Fruit fly (Drosophila melanogaster) Kc167 (cell line): ENCODE results near the gene djl.

Experiments
- Myc ChIP-seq: fragments of >200 bp; optimal IDR thresholded peaks from 2 replicates; lab custom pipeline; 2017; ENCODE audit warnings: missing external identifiers
- Sin3A ChIP-seq: fragments of >200 bp; optimal IDR thresholded peaks from 2 replicates; lab custom pipeline; 2018; ENCODE audit warnings: missing external identifiers
- h ChIP-seq: fragments of >200 bp; optimal IDR thresholded peaks from 3 replicates; lab custom pipeline; 2018; ENCODE audit warnings: missing external identifiers
- insv ChIP-seq: fragments of >200 bp; optimal IDR thresholded peaks from 3 replicates; lab custom pipeline; 2018; ENCODE audit warnings: missing external identifiers
- psq ChIP-seq: fragments of >200 bp; optimal IDR thresholded peaks from 2 replicates; lab custom pipeline; 2017; ENCODE audit warnings: missing external identifiers
- ttk ChIP-seq: sonication (Bioruptor generic); optimal IDR thresholded peaks from 2 replicates; lab custom pipeline; 2017; ENCODE audit warnings: missing external identifiers

Gene djl

dm6 chr3R:7076293-7076981 is 15.9 kb downstream of the djl start:
- no peak for TF ChIP-seq Sin3A (lab: Kevin White, UChicago)
- no peak for TF ChIP-seq h (lab: Kevin White, UChicago)
- no peak for TF ChIP-seq ttk (lab: Kevin White, UChicago)
- no peak for TF ChIP-seq Myc
- no peak for TF ChIP-seq insv (lab: Kevin White, UChicago)
- TF ChIP-seq psq (lab: Kevin White, UChicago): no peak

- TF ChIP-seq h (lab: Kevin White, UChicago) (no peak), Sin3A (lab: Kevin White, UChicago) (no peak)
Observed at dm6 chr3R:7079718-7080117, 19.2 kb downstream of the djl start.

DNA sequence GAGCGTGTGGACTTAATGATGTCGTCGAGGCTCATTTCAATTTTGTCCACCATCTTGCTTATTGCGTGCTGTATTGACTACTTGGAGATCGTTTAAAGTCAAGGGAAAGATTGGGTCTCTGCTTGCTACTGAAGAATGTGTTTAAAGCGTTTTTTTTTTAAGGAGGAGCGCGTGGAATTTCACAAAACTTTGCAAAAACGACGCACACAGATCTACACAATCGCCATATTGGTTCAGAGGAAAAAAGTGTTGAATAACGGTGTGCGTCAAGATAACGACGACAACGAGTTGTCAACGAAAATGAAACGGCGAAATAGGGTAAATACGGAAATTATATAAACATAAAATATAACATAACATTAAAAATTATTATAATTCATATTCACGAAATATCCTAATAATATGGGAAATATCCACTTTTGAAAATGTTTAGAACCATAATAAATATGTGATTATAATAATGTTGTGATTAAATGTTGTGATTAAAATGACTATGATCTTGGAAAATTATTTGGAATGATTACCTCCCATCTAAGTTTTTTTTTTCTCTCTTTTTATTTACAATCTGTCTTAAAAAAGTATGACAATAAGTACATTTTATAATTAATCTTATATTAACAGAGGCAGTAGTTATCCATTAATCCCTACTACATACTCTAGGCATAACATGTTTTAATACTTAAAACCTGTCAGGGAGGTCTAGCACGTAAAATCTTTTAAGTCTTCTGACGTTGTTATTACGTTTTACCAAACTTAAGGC is 19.8 kb downstream of the djl start, which contains the start of gene Ref1:
Gene Ref1 (minus strand): TSS at position 231 of the 760 bp plus-strand sequence.
- TF ChIP-seq ttk (lab: Kevin White, UChicago) (no peak), psq (lab: Kevin White, UChicago) (no peak)

dm6 chr3R:7081972-7082371 is 21.4 kb downstream of the djl start, which contains the start of gene Dpck:
Gene Dpck, plus strand, starts transcription at chr3R:7082182.
- TF ChIP-seq Sin3A (lab: Kevin White, UChicago): no peak
- TF ChIP-seq Myc: no peak
- no peak for TF ChIP-seq psq (lab: Kevin White, UChicago)
- no peak for TF ChIP-seq h (lab: Kevin White, UChicago)
- TF ChIP-seq insv (lab: Kevin White, UChicago): no peak
- TF ChIP-seq ttk (lab: Kevin White, UChicago): no peak

DNA sequence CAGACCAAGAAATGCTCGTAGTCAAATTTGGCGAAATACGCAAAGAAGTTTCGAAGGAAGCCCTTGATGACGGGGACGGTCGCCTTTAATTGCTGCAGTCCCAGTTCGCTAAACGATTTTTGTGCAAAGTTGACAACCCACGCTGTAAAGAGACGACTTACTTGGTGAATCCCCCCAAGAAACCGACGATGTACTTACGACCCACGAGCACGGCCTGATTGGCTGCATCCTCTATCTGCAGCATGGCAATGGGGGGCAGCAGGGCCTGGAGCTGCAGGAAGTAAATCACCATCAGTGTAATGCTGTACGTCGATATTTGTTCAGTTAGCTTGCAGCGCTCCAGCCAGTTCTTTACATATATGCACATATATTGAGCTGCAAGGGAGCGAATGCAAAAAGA is 23.2 kb downstream of the djl start:
- no peak for TF ChIP-seq insv (lab: Kevin White, UChicago)
- no peak for TF ChIP-seq Sin3A (lab: Kevin White, UChicago)
- TF ChIP-seq Myc: no peak
- no peak for TF ChIP-seq psq (lab: Kevin White, UChicago)
- no peak for TF ChIP-seq h (lab: Kevin White, UChicago)
- TF ChIP-seq ttk (lab: Kevin White, UChicago): no peak

DNA sequence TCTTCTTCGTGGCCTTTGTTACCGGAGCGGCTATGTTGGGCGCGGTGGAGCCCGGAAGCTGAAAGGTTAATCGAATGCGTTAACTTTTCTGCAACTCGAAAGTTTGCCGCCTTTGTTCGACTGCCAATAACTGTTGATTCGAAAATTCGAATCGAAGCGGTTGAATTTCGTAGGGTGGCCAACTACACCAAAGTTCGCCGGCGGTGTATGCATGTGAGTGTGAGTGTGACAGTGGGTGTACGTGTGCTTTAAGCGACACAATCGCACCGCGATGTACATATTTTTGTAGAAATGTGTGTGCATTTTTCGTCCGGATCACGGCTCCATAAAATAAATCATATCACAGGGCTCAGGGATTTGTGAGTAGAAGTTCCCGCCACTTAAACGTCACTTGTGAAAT is 24.9 kb downstream of the djl start:
- TF ChIP-seq psq (lab: Kevin White, UChicago) (no peak), Sin3A (lab: Kevin White, UChicago) (no peak), insv (lab: Kevin White, UChicago) (no peak), h (lab: Kevin White, UChicago) (no peak), Myc (no peak)

DNA sequence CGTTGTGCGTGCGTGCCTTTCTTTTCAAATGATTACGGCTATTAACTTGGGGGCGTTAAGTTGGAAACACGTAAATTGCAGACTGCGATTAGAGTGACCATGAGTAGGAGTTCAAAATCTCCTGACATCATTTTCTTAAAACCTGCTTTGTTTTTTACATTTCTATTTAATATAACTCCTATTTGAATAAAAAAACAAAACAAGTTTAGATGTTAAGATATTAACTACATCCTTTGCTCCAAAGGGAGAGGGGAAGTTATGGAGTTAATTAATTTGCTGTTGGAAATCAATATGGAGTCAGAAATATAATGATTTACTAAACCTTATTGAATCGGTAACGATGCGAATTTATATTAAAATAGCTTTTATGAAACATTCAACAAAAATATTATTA is 25.4 kb downstream of the djl start, which contains the start of gene Tailor:
Gene Tailor (minus strand): TSS at position 101 of the 394 bp plus-strand sequence.
- TF ChIP-seq ttk (lab: Kevin White, UChicago) (no peak), insv (lab: Kevin White, UChicago) (no peak), Sin3A (lab: Kevin White, UChicago) (no peak), h (lab: Kevin White, UChicago) (no peak), psq (lab: Kevin White, UChicago) (no peak), Myc (no peak)

DNA sequence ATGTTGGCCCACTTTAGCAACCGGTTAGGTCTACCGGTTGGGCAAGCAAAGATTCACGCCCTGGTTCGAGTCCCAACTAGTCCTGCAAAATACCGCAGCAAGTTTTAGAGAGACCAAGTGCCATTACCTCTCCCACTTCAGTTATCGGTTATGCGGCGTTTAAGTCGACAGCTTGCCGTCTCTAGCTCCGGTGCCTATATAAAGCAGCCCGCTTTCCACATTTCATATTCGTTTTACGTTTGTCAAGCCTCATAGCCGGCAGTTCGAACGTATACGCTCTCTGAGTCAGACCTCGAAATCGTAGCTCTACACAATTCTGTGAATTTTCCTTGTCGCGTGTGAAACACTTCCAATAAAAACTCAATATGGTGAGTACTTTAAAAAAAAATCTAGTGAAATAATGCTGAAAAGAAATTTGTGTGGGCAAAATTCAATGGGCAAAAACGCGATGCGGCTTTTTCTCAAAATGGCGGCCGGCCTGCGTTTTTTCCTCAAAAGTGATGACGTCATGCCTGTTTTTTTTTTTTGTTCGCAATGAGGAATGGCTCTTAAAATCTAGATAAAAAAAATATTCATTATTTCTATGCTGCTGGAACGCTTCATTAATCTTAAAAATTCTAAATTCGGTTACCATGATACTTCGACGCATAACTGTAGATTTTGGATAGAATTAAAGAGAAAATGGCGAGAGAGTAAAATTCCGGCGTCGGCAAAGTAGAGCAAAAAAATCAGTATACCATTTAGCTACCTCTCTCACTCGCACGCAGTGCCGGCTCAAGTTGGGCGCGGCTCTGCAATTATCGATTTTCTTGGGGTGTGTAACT is 26.0 kb downstream of the djl start, which contains the start of gene alphaTub84B:
Gene alphaTub84B (plus strand): TSS at position 223 of the 824 bp plus-strand sequence.
- TF ChIP-seq psq (lab: Kevin White, UChicago) (no peak), h (lab: Kevin White, UChicago) (no peak), Sin3A (lab: Kevin White, UChicago) (no peak), insv (lab: Kevin White, UChicago) (no peak), ttk (lab: Kevin White, UChicago) (no peak), Myc (no peak)

dm6 chr3R:7087201-7087505 is 26.6 kb downstream of the djl start:
- no peak for TF ChIP-seq insv (lab: Kevin White, UChicago)

DNA sequence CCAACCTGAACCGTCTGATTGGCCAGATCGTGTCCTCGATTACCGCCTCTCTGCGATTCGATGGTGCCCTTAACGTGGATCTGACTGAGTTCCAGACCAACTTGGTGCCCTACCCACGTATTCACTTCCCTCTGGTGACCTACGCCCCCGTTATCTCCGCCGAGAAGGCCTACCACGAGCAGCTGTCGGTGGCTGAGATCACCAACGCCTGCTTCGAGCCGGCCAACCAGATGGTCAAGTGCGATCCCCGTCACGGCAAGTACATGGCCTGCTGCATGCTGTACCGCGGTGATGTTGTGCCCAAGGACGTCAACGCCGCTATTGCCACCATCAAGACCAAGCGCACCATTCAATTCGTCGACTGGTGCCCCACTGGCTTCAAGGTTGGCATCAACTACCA is 27.3 kb downstream of the djl start:
- TF ChIP-seq h (lab: Kevin White, UChicago): no peak
- no peak for TF ChIP-seq insv (lab: Kevin White, UChicago)
- TF ChIP-seq ttk (lab: Kevin White, UChicago): no peak
- TF ChIP-seq Myc: no peak
- no peak for TF ChIP-seq psq (lab: Kevin White, UChicago)
- TF ChIP-seq Sin3A (lab: Kevin White, UChicago): no peak

DNA sequence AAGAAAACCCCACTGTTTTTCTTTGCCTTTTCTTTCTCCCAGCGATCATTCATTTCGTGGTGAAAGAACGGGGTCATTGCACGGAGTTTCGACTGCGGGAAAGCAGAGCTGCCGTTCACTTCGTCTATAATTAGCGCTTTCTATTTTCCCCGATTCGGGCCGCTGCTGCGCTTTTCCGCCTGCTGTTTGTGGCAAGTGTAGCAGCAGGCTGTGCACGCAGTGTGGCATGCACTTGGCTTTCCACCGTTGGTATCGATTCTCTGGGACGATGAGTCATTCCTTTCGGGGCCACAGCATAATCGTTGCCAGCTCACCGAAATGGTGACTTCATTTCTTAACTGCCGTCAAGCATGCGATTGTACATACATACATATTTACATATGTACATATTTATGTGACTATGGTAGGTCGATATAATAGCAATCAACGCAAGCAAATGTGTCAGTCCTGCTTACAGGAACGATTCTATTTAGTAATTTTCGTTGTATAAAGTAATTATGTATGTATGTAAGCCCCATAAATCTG is 28.3 kb downstream of the djl start:
- TF ChIP-seq Sin3A (lab: Kevin White, UChicago) (no peak), psq (lab: Kevin White, UChicago) (no peak), ttk (lab: Kevin White, UChicago) (no peak), Myc (no peak), insv (lab: Kevin White, UChicago) (no peak), h (lab: Kevin White, UChicago) (no peak)
